Fruit fly (Drosophila melanogaster) whole organism, adult: ENCODE measurements around the gene abd-A.

ENCODE experiments used
- CG11617 ChIP-seq: fragments of 200-800 bp; sonication (Bioruptor generic); optimal IDR thresholded peaks from 2 replicates; lab custom pipeline; 2017; ENCODE audit warnings: mild to moderate bottlenecking, missing biosample characterization, missing genetic modification reagents, missing genetic modification characterization
- CG12768 ChIP-seq: fragments of 200-800 bp; sonication (Bioruptor generic); optimal IDR thresholded peaks from 2 replicates; lab custom pipeline; 2017; ENCODE audit warnings: missing biosample characterization, missing genetic modification characterization, mild to moderate bottlenecking, moderate library complexity, missing genetic modification reagents
- CG14711 ChIP-seq: fragments of 200-800 bp; sonication (Bioruptor generic); optimal IDR thresholded peaks from 2 replicates; lab custom pipeline; 2018; ENCODE audit warnings: missing biosample characterization, mild to moderate bottlenecking, missing genetic modification characterization, moderate library complexity
- CG1620 ChIP-seq: fragments of 200-800 bp; sonication (Bioruptor generic); optimal IDR thresholded peaks from 2 replicates; lab custom pipeline; 2016; ENCODE audit warnings: missing biosample characterization, missing genetic modification characterization
- CG33017 ChIP-seq: fragments of 200-800 bp; sonication (Bioruptor generic); optimal IDR thresholded peaks from 2 replicates; lab custom pipeline; 2018; ENCODE audit warnings: missing biosample characterization, mild to moderate bottlenecking, missing genetic modification characterization, moderate library complexity
- CG5204 ChIP-seq: fragments of 200-800 bp; sonication (Bioruptor generic); optimal IDR thresholded peaks from 2 replicates; lab custom pipeline; 2016; ENCODE audit warnings: missing biosample characterization, missing genetic modification characterization
- CG7045 ChIP-seq: fragments of 200-800 bp; sonication (Bioruptor generic); optimal IDR thresholded peaks from 2 replicates; lab custom pipeline; 2017; ENCODE audit warnings: missing biosample characterization, mild to moderate bottlenecking, missing genetic modification characterization
- CG7101 ChIP-seq: fragments of 200-800 bp; sonication (Bioruptor generic); optimal IDR thresholded peaks from 2 replicates; lab custom pipeline; 2018; ENCODE audit warnings: missing biosample characterization, mild to moderate bottlenecking, missing genetic modification characterization, moderate library complexity
- Clk ChIP-seq: fragments of 200-800 bp; sonication (Bioruptor generic); optimal IDR thresholded peaks from 2 replicates; lab custom pipeline; 2017; ENCODE audit warnings: missing biosample characterization, missing genetic modification characterization
- Crg-1 ChIP-seq: fragments of 200-800 bp; sonication (Bioruptor generic); optimal IDR thresholded peaks from 2 replicates; lab custom pipeline; 2016; ENCODE audit warnings: missing biosample characterization, missing genetic modification characterization
- Hr96 ChIP-seq: fragments of 200-800 bp; sonication (Bioruptor generic); optimal IDR thresholded peaks from 2 replicates; lab custom pipeline; 2016; ENCODE audit warnings: missing biosample characterization, missing genetic modification characterization
- Mnt ChIP-seq: fragments of 200-800 bp; sonication (Bioruptor generic); optimal IDR thresholded peaks from 2 replicates; lab custom pipeline; 2016; ENCODE audit warnings: missing biosample characterization, mild to moderate bottlenecking, missing genetic modification characterization
- bab1 ChIP-seq: fragments of 200-800 bp; sonication (Bioruptor generic); optimal IDR thresholded peaks from 3 replicates; lab custom pipeline; 2019; ENCODE audit warnings: missing biosample characterization, mild to moderate bottlenecking, missing genetic modification characterization, moderate library complexity
- cic ChIP-seq: fragments of 200-800 bp; sonication (Bioruptor generic); optimal IDR thresholded peaks from 2 replicates; lab custom pipeline; 2017; ENCODE audit warnings: missing biosample characterization, mild to moderate bottlenecking, missing genetic modification characterization, moderate library complexity
- cnc ChIP-seq, 2 experiments: fragments of >200 bp; optimal IDR thresholded peaks; 2 replicates each; lab custom pipeline; 2017
- kay ChIP-seq: fragments of 200-800 bp; sonication (Bioruptor generic); peaks from one replicate; lab custom pipeline; 2016; ENCODE audit warnings: missing biosample characterization, missing genetic modification characterization, borderline replicate concordance
- ovo ChIP-seq: fragments of 200-800 bp; sonication (Bioruptor generic); optimal IDR thresholded peaks from 2 replicates; lab custom pipeline; 2016; ENCODE audit warnings: missing biosample characterization, missing genetic modification characterization
- pad ChIP-seq: fragments of 200-800 bp; sonication (Bioruptor generic); optimal IDR thresholded peaks from 3 replicates; lab custom pipeline; 2017; ENCODE audit warnings: missing biosample characterization, missing genetic modification characterization, mild to moderate bottlenecking, moderate library complexity, missing genetic modification reagents
- tj ChIP-seq: fragments of 200-800 bp; sonication (Bioruptor generic); optimal IDR thresholded peaks from 3 replicates; lab custom pipeline; 2017; ENCODE audit warnings: missing biosample characterization, mild to moderate bottlenecking, missing genetic modification characterization, moderate library complexity
- toe ChIP-seq: fragments of 200-800 bp; sonication (Bioruptor generic); optimal IDR thresholded peaks from 2 replicates; lab custom pipeline; 2016; ENCODE audit warnings: missing biosample characterization, missing genetic modification characterization

Gene abd-A

dm6 chr3R:16834294-16835003, 4.6 kb upstream of the abd-A start:
- no peak for TF ChIP-seq CG11617 (GFP tag; lab: Kevin White, UChicago)
- TF ChIP-seq CG7045 (GFP tag; lab: Kevin White, UChicago) = no peak
- TF ChIP-seq pad (GFP tag; lab: Kevin White, UChicago) = no peak
- no peak for TF ChIP-seq Mnt
- no peak for TF ChIP-seq ovo (GFP tag; lab: Kevin White, UChicago)
- no peak for TF ChIP-seq bab1 (GFP tag; lab: Kevin White, UChicago)
- TF ChIP-seq toe (GFP tag; lab: Kevin White, UChicago) = no peak
- no peak for TF ChIP-seq CG1620 (GFP tag; lab: Kevin White, UChicago)
- TF ChIP-seq kay = no peak
- no peak for TF ChIP-seq Hr96 (GFP tag; lab: Kevin White, UChicago)
- TF ChIP-seq tj (GFP tag; lab: Kevin White, UChicago) = no peak
- no peak for TF ChIP-seq CG5204 (GFP tag; lab: Kevin White, UChicago)
- no peak for TF ChIP-seq Clk
- TF ChIP-seq CG33017 (tag; lab: Kevin White, UChicago) = no peak
- TF ChIP-seq cic = no peak
- no peak for TF ChIP-seq CG14711 (tag; lab: Kevin White, UChicago)

dm6 chr3R:16833022-16833421, 3.2 kb upstream of the abd-A start:
- TF ChIP-seq bab1 (GFP tag; lab: Kevin White, UChicago) (no peak), Hr96 (GFP tag; lab: Kevin White, UChicago) (no peak)

- TF ChIP-seq CG11617 (GFP tag; lab: Kevin White, UChicago) (no peak), tj (GFP tag; lab: Kevin White, UChicago) (no peak), CG7101 (tag; lab: Kevin White, UChicago) (no peak), pad (GFP tag; lab: Kevin White, UChicago) (no peak), Clk (no peak), CG5204 (GFP tag; lab: Kevin White, UChicago) (no peak), CG7045 (GFP tag; lab: Kevin White, UChicago) (no peak), CG33017 (tag; lab: Kevin White, UChicago) (no peak), kay (no peak), CG12768 (GFP tag; lab: Kevin White, UChicago) (no peak), cnc (optimal IDR thresholded peaks at IDR 0.05; lab: Kevin White, UChicago) (no peak), cic (no peak), Hr96 (GFP tag; lab: Kevin White, UChicago) (no peak), toe (GFP tag; lab: Kevin White, UChicago) (no peak), Crg-1 (GFP tag; lab: Kevin White, UChicago) (no peak), Mnt (no peak), CG14711 (tag; lab: Kevin White, UChicago) (no peak), ovo (GFP tag; lab: Kevin White, UChicago) (no peak), CG1620 (GFP tag; lab: Kevin White, UChicago) (no peak), bab1 (GFP tag; lab: Kevin White, UChicago) (no peak)
These were observed 2.1 kb upstream of the abd-A start for dm6 chr3R:16831924-16832323.

- TF ChIP-seq CG7101 (tag; lab: Kevin White, UChicago) (no peak), Hr96 (GFP tag; lab: Kevin White, UChicago) (no peak), Crg-1 (GFP tag; lab: Kevin White, UChicago) (no peak), toe (GFP tag; lab: Kevin White, UChicago) (no peak), tj (GFP tag; lab: Kevin White, UChicago) (no peak), Mnt (no peak), CG5204 (GFP tag; lab: Kevin White, UChicago) (no peak), CG11617 (GFP tag; lab: Kevin White, UChicago) (no peak), CG1620 (GFP tag; lab: Kevin White, UChicago) (no peak), CG33017 (tag; lab: Kevin White, UChicago) (no peak), Clk (no peak)
These were observed 691 bp downstream of the abd-A start for dm6 chr3R:16829158-16829557.

dm6 chr3R:16827604-16828003, 2.2 kb downstream of the abd-A start:
- TF ChIP-seq bab1 (GFP tag; lab: Kevin White, UChicago) = no peak
- TF ChIP-seq ovo (GFP tag; lab: Kevin White, UChicago) = no peak
- TF ChIP-seq toe (GFP tag; lab: Kevin White, UChicago) = no peak
- no peak for TF ChIP-seq CG14711 (tag; lab: Kevin White, UChicago)
- TF ChIP-seq CG33017 (tag; lab: Kevin White, UChicago) = no peak
- TF ChIP-seq kay = no peak
- TF ChIP-seq Clk = no peak
- no peak for TF ChIP-seq CG7101 (tag; lab: Kevin White, UChicago)
- no peak for TF ChIP-seq CG1620 (GFP tag; lab: Kevin White, UChicago)
- TF ChIP-seq cic = no peak

dm6 chr3R:16827124-16827523, 2.7 kb downstream of the abd-A start:
- TF ChIP-seq CG7101 (tag; lab: Kevin White, UChicago) (no peak), CG33017 (tag; lab: Kevin White, UChicago) (no peak), Crg-1 (GFP tag; lab: Kevin White, UChicago) (no peak), cic (no peak), bab1 (GFP tag; lab: Kevin White, UChicago) (no peak), cnc (optimal IDR thresholded peaks at IDR 0.05; lab: Kevin White, UChicago) (no peak), CG5204 (GFP tag; lab: Kevin White, UChicago) (no peak), CG7045 (GFP tag; lab: Kevin White, UChicago) (no peak), tj (GFP tag; lab: Kevin White, UChicago) (no peak), CG1620 (GFP tag; lab: Kevin White, UChicago) (no peak), ovo (GFP tag; lab: Kevin White, UChicago) (no peak), Clk (no peak), toe (GFP tag; lab: Kevin White, UChicago) (no peak), Hr96 (GFP tag; lab: Kevin White, UChicago) (no peak)
